Fruit fly (Drosophila melanogaster): ENCODE results near the gene CG7900.

CG7900 gene

dm6 chr3R:8119457-8120337, 25.8 kb downstream of the CG7900 start (continued):
- TF ChIP-seq pros (GFP tag; optimal IDR thresholded peaks at IDR 0.05) (no peak), CG33557 (GFP tag; optimal IDR thresholded peaks at IDR 0.05) (no peak), H2.0 (GFP tag; IDR thresholded peaks at IDR 0.05) (peak; percentile 68), CG6813 (GFP tag; optimal IDR thresholded peaks at IDR 0.05) (peak; percentile 63), CG12942 (GFP tag; optimal IDR thresholded peaks at IDR 0.05) (no peak), maf-S (GFP tag; optimal IDR thresholded peaks at IDR 0.05) (no peak), Lim3 (GFP tag; IDR thresholded peaks at IDR 0.05) (no peak), chif (GFP tag; optimal IDR thresholded peaks at IDR 0.05) (no peak), CG11247 (GFP tag; IDR thresholded peaks at IDR 0.05) (peak; percentile 5; the same call in 1 of the 2 replicates), tap (tag; optimal IDR thresholded peaks at IDR 0.05) (peak; percentile 72), btn (GFP tag; optimal IDR thresholded peaks at IDR 0.05) (no peak), onecut (GFP tag; IDR thresholded peaks at IDR 0.05) (no peak; the same call in none of the 2 replicates), lmd (GFP tag; IDR thresholded peaks at IDR 0.05) (peak; percentile 75), disco-r (GFP tag; optimal IDR thresholded peaks at IDR 0.05) (peak; percentile 11), Antp (GFP tag; optimal IDR thresholded peaks at IDR 0.05) (no peak), CG4854 (GFP tag; optimal IDR thresholded peaks at IDR 0.05) (no peak), pho (GFP tag; optimal IDR thresholded peaks at IDR 0.05) (no peak), CG12236 (GFP tag; optimal IDR thresholded peaks at IDR 0.05) (no peak), CG13624 (GFP tag; optimal IDR thresholded peaks at IDR 0.05) (peak; percentile 67), CG11723 (GFP tag; optimal IDR thresholded peaks at IDR 0.05) (no peak), lola (GFP tag; optimal IDR thresholded peaks at IDR 0.05) (peak in 1 of 3 experiments; percentile 17), abd-A (tag; optimal IDR thresholded peaks at IDR 0.05) (peak; percentile 83), Med (GFP tag) (peak; percentile 81), CG10959 (GFP tag; IDR thresholded peaks at IDR 0.05) (no peak), CG10147 (GFP tag; optimal IDR thresholded peaks at IDR 0.05) (peak; percentile 56), CG16779 (GFP tag; IDR thresholded peaks at IDR 0.05) (no peak), H15 (GFP tag; IDR thresholded peaks at IDR 0.05) (0 out of 3 replicates have a peak, but pooled peaks have one; percentile 18), sqz (GFP tag; optimal IDR thresholded peaks at IDR 0.05) (peak; percentile 63), Dip2 (GFP tag; IDR thresholded peaks at IDR 0.05) (no peak), ems (GFP tag; optimal IDR thresholded peaks at IDR 0.05) (no peak), h (optimal IDR thresholded peaks at IDR 0.05) (no peak), CG15011 (GFP tag; optimal IDR thresholded peaks at IDR 0.05) (peak; percentile 28), CG31224 (GFP tag; IDR thresholded peaks at IDR 0.05) (peak; percentile 63), vvl (GFP tag; IDR thresholded peaks at IDR 0.05) (peak; percentile 74), ranshi (GFP tag; IDR thresholded peaks at IDR 0.05) (peak; percentile 82), HHEX (GFP tag; optimal IDR thresholded peaks at IDR 0.05) (peak; percentile 54), gem (tag; optimal IDR thresholded peaks at IDR 0.05) (peak; percentile 87), NC2β (GFP tag; optimal IDR thresholded peaks at IDR 0.05) (no peak), Fer2 (tag; optimal IDR thresholded peaks at IDR 0.05) (peak; percentile 41), TFAM (GFP tag; optimal IDR thresholded peaks at IDR 0.05) (no peak), CG8281 (tag; optimal IDR thresholded peaks at IDR 0.05) (peak; percentile 27), Atf-2 (GFP tag; optimal IDR thresholded peaks at IDR 0.05) (no peak), toy (GFP tag; IDR thresholded peaks at IDR 0.05) (no peak), CG16863 (GFP tag; optimal IDR thresholded peaks at IDR 0.05) (no peak), CG10321 (GFP tag; IDR thresholded peaks at IDR 0.05) (0 out of 2 replicates have a peak, but pooled peaks have one; percentile 34), CG6791 (GFP tag; IDR thresholded peaks at IDR 0.05; ENCODE audit: partially characterized antibody) (no peak), ind (GFP tag; optimal IDR thresholded peaks at IDR 0.05) (peak; percentile 54), CG9817 (tag; optimal IDR thresholded peaks at IDR 0.05) (peak; percentile 73), CG15514 (GFP tag; optimal IDR thresholded peaks at IDR 0.05) (peak; percentile 71)

Data from whole organism, embryonic.